Fruit fly (Drosophila melanogaster) whole organism, embryonic: Measurements from ENCODE around the gene CG43638.

ENCODE experiments used
- Asciz ChIP-seq: fragments of 200-800 bp; sonication (Bioruptor generic); optimal IDR thresholded peaks from 2 replicates; lab custom pipeline; 2017; ENCODE audit warnings: missing biosample characterization, mild to moderate bottlenecking, missing genetic modification characterization, missing genetic modification reagents
- Atf6 ChIP-seq: fragments of 200-800 bp; sonication (Bioruptor generic); IDR thresholded peaks from 2 replicates; pipeline ENCODE4 v1.3.6; 2022; ENCODE audit warnings: missing biosample characterization, missing genetic modification characterization
- CG11085 ChIP-seq: fragments of 200-800 bp; sonication (Bioruptor generic); IDR thresholded peaks from 2 replicates; pipeline ENCODE4 v1.3.6; 2022; ENCODE audit warnings: missing biosample characterization, missing genetic modification characterization
- CG13775 ChIP-seq: fragments of 200-800 bp; sonication (Bioruptor generic); optimal IDR thresholded peaks from 3 replicates; lab custom pipeline; 2017; ENCODE audit warnings: missing biosample characterization, mild to moderate bottlenecking, missing genetic modification characterization
- CG15601 ChIP-seq: fragments of 200-800 bp; sonication (Bioruptor generic); optimal IDR thresholded peaks from 3 replicates; lab custom pipeline; 2019; ENCODE audit warnings: missing biosample characterization, mild to moderate bottlenecking, missing genetic modification characterization, moderate library complexity
- CG2129 ChIP-seq: fragments of 200-800 bp; sonication (Bioruptor generic); IDR thresholded peaks from 2 replicates; pipeline ENCODE4 v1.3.6; 2022; ENCODE audit warnings: missing biosample characterization, missing genetic modification characterization; ENCODE audit not compliant: partially characterized antibody
- CG2199 ChIP-seq: fragments of 200-800 bp; sonication (Bioruptor generic); IDR thresholded peaks from 3 replicates; pipeline ENCODE4 v1.3.6; 2022; ENCODE audit warnings: missing biosample characterization, missing genetic modification characterization
- CG2678 ChIP-seq: fragments of 200-800 bp; sonication (Bioruptor generic); optimal IDR thresholded peaks from 3 replicates; lab custom pipeline; 2019; ENCODE audit warnings: missing biosample characterization, mild to moderate bottlenecking, missing genetic modification characterization, moderate library complexity
- CG2712 ChIP-seq: fragments of 200-800 bp; optimal IDR thresholded peaks from 3 replicates; lab custom pipeline; 2019; ENCODE audit warnings: missing biosample characterization, mild to moderate bottlenecking, missing genetic modification characterization, moderate library complexity
- CG3995 ChIP-seq: fragments of 200-800 bp; sonication (Bioruptor generic); optimal IDR thresholded peaks from 3 replicates; lab custom pipeline; 2016; ENCODE audit warnings: missing biosample characterization, missing genetic modification characterization
- CG4424 ChIP-seq: fragments of 200-800 bp; sonication (Bioruptor generic); optimal IDR thresholded peaks from 3 replicates; lab custom pipeline; 2016; ENCODE audit warnings: missing biosample characterization, missing genetic modification characterization
- CG4820 ChIP-seq: fragments of 200-800 bp; sonication (Bioruptor generic); optimal IDR thresholded peaks from 3 replicates; lab custom pipeline; 2016; ENCODE audit warnings: missing biosample characterization, missing genetic modification characterization
- CG5953 ChIP-seq: fragments of 200-800 bp; sonication (Bioruptor generic); IDR thresholded peaks from 2 replicates; pipeline ENCODE4 v1.3.6; 2022; ENCODE audit warnings: missing biosample characterization, missing genetic modification characterization
- CG6175 ChIP-seq: fragments of 200-800 bp; sonication (Bioruptor generic); IDR thresholded peaks from 3 replicates; pipeline ENCODE4 v1.3.6; 2022; ENCODE audit warnings: missing biosample characterization, missing genetic modification characterization
- CG6683 ChIP-seq: fragments of 200-800 bp; sonication (Bioruptor generic); optimal IDR thresholded peaks from 2 replicates; lab custom pipeline; 2017; ENCODE audit warnings: missing biosample characterization, mild to moderate bottlenecking, missing genetic modification characterization, missing genetic modification reagents
- CG6791 ChIP-seq: fragments of 200-800 bp; sonication (Bioruptor generic); IDR thresholded peaks from 3 replicates; pipeline ENCODE4 v1.3.6; 2022; ENCODE audit warnings: missing biosample characterization, missing genetic modification characterization; ENCODE audit not compliant: partially characterized antibody
- CG9817 ChIP-seq: fragments of 200-800 bp; sonication (Bioruptor generic); optimal IDR thresholded peaks from 2 replicates; lab custom pipeline; 2018; ENCODE audit warnings: missing biosample characterization, mild to moderate bottlenecking, missing genetic modification characterization, moderate library complexity
- D19B ChIP-seq: fragments of 200-800 bp; sonication (Bioruptor generic); optimal IDR thresholded peaks from 2 replicates; lab custom pipeline; 2017; ENCODE audit warnings: missing biosample characterization, mild to moderate bottlenecking, missing genetic modification characterization
- Deaf1 ChIP-seq: fragments of 200-800 bp; optimal IDR thresholded peaks from 3 replicates; lab custom pipeline; 2019; ENCODE audit warnings: missing biosample characterization, mild to moderate bottlenecking, missing genetic modification characterization, moderate library complexity
- Dref ChIP-seq: fragments of 200-800 bp; sonication (Bioruptor generic); IDR thresholded peaks from 2 replicates; pipeline ENCODE4 v1.3.6; 2022; ENCODE audit warnings: missing biosample characterization, missing genetic modification characterization
- HLH54F ChIP-seq: fragments of 200-800 bp; sonication (Bioruptor generic); optimal IDR thresholded peaks from 3 replicates; lab custom pipeline; 2016; ENCODE audit warnings: missing biosample characterization, missing genetic modification characterization
- Jarid2 ChIP-seq: fragments of 200-800 bp; sonication (Bioruptor generic); optimal IDR thresholded peaks from 3 replicates; lab custom pipeline; 2017; ENCODE audit warnings: mild to moderate bottlenecking, missing biosample characterization, missing genetic modification reagents, missing genetic modification characterization
- abd-A ChIP-seq: fragments of 200-800 bp; sonication (Bioruptor generic); optimal IDR thresholded peaks from 3 replicates; lab custom pipeline; 2019; ENCODE audit warnings: missing biosample characterization, mild to moderate bottlenecking, missing genetic modification characterization, moderate library complexity
- br ChIP-seq: fragments of >200 bp; optimal IDR thresholded peaks from 2 replicates; lab custom pipeline; 2017
- cwo ChIP-seq: fragments of 200-800 bp; sonication (Bioruptor generic); optimal IDR thresholded peaks from 3 replicates; lab custom pipeline; 2017; ENCODE audit warnings: missing biosample characterization, missing genetic modification characterization, mild to moderate bottlenecking, moderate library complexity, missing genetic modification reagents
- da ChIP-seq: fragments of 200-800 bp; sonication (Bioruptor generic); optimal IDR thresholded peaks from 2 replicates; lab custom pipeline; 2016; ENCODE audit warnings: missing biosample characterization, missing genetic modification characterization
- dimm ChIP-seq: fragments of 200-800 bp; sonication (Bioruptor generic); IDR thresholded peaks from 2 replicates; pipeline ENCODE4 v1.3.6; 2022; ENCODE audit warnings: missing biosample characterization, missing genetic modification characterization
- ewg ChIP-seq: fragments of 200-800 bp; sonication (Bioruptor generic); optimal IDR thresholded peaks from 3 replicates; lab custom pipeline; 2017; ENCODE audit warnings: mild to moderate bottlenecking, missing biosample characterization, missing genetic modification reagents, missing genetic modification characterization
- grau ChIP-seq: fragments of 200-800 bp; optimal IDR thresholded peaks from 3 replicates; lab custom pipeline; 2019; ENCODE audit warnings: missing biosample characterization, mild to moderate bottlenecking, missing genetic modification characterization, moderate library complexity
- ham ChIP-seq: fragments of 200-800 bp; sonication (Bioruptor generic); IDR thresholded peaks from 2 replicates; pipeline ENCODE4 v1.3.6; 2022; ENCODE audit warnings: missing biosample characterization, missing genetic modification characterization
- kah ChIP-seq: fragments of 200-800 bp; sonication (Bioruptor generic); optimal IDR thresholded peaks from 2 replicates; lab custom pipeline; 2018; ENCODE audit warnings: missing biosample characterization, mild to moderate bottlenecking, missing genetic modification characterization
- lmd ChIP-seq: fragments of 200-800 bp; sonication (Bioruptor generic); IDR thresholded peaks from 2 replicates; pipeline ENCODE4 v1.3.6; 2022; ENCODE audit warnings: missing biosample characterization, missing genetic modification characterization
- peb ChIP-seq: fragments of 200-800 bp; sonication (Bioruptor generic); IDR thresholded peaks from 2 replicates; pipeline ENCODE4 v1.3.6; 2022; ENCODE audit warnings: missing biosample characterization, missing genetic modification characterization
- rib ChIP-seq: fragments of 200-800 bp; sonication (Bioruptor generic); IDR thresholded peaks from 2 replicates; pipeline ENCODE4 v1.3.6; 2022; ENCODE audit warnings: missing biosample characterization, missing genetic modification characterization
- scrt ChIP-seq: fragments of 200-800 bp; sonication (Bioruptor generic); optimal IDR thresholded peaks from 2 replicates; lab custom pipeline; 2018; ENCODE audit warnings: missing biosample characterization, mild to moderate bottlenecking, missing genetic modification characterization, moderate library complexity
- sd ChIP-seq: fragments of 200-800 bp; sonication (Bioruptor generic); optimal IDR thresholded peaks from 3 replicates; lab custom pipeline; 2018; ENCODE audit warnings: missing biosample characterization, mild to moderate bottlenecking, missing genetic modification characterization, moderate library complexity
- vfl ChIP-seq: fragments of 200-800 bp; sonication (Bioruptor generic); optimal IDR thresholded peaks from 2 replicates; lab custom pipeline; 2016; ENCODE audit warnings: missing biosample characterization, missing genetic modification characterization
- wdn ChIP-seq: fragments of 200-800 bp; sonication (Bioruptor generic); IDR thresholded peaks from 2 replicates; pipeline ENCODE4 v1.3.6; 2022; ENCODE audit warnings: missing biosample characterization, missing genetic modification characterization
- zf30C ChIP-seq: fragments of 200-800 bp; sonication (Bioruptor generic); optimal IDR thresholded peaks from 3 replicates; lab custom pipeline; 2018; ENCODE audit warnings: missing biosample characterization, mild to moderate bottlenecking, missing genetic modification characterization

The CG43638 gene

dm6 chr3L:12002321-12003248 is 41.8 kb upstream of the CG43638 start, which contains the start of the genes Pop2 and CG6928 (continued):
- TF ChIP-seq CG11085 (peak; percentile 56; the same call in 1 of the 2 replicates), ham (0 out of 2 replicates have a peak, but pooled peaks have one; percentile 39), dimm (GFP tag; lab: Robert Waterston, UW) (no peak), Dref (GFP tag; lab: Robert Waterston, UW) (peak; percentile 69), vfl (GFP tag; lab: Kevin White, UChicago) (peak; percentile 74), CG4820 (peak; percentile 71), CG2712 (tag; lab: Kevin White, UChicago) (peak; percentile 77), Atf6 (GFP tag; lab: Robert Waterston, UW) (peak; percentile 73), da (GFP tag; lab: Kevin White, UChicago) (peak; percentile 42), CG13775 (GFP tag; lab: Kevin White, UChicago) (peak; percentile 72), lmd (GFP tag; lab: Robert Waterston, UW) (peak; percentile 71), Jarid2 (GFP tag; lab: Kevin White, UChicago) (peak; percentile 11), CG2678 (no peak), CG5953 (GFP tag; lab: Robert Waterston, UW) (no peak), zf30C (GFP tag; lab: Kevin White, UChicago) (no peak), HLH54F (peak; percentile 91), peb (GFP tag; lab: Robert Waterston, UW) (no peak), CG2129 (GFP tag; lab: Robert Waterston, UW) (peak; percentile 58), CG9817 (tag; lab: Kevin White, UChicago) (peak; percentile 72)
- TF ChIP-seq, all 482 proteins: peak for 348

DNA sequence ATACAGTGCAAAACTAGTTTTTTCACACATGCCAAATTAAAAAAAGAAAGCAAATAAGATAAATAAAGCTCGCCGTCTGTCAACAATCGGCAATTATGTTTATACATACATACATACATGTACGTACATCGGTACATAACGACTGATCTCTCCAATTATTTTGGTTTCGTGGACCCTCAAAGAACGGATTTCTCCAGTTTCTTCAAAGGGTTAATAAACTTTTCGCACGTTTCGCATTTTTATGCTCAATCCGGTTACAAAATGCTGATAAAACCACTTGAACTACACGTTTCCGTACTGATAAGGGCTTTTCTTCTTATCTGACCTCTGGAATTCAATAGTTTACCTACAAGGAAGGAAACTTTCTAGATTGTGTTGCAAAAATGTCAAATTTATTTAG is 40.9 kb upstream of the CG43638 start:
- peak; percentile 56 for TF ChIP-seq cwo (GFP tag; lab: Kevin White, UChicago)
- TF ChIP-seq wdn: no peak
- no peak for TF ChIP-seq kah (GFP tag; lab: Kevin White, UChicago)
- TF ChIP-seq D19B (GFP tag; lab: Kevin White, UChicago): no peak
- peak; percentile 35 for TF ChIP-seq sd

DNA sequence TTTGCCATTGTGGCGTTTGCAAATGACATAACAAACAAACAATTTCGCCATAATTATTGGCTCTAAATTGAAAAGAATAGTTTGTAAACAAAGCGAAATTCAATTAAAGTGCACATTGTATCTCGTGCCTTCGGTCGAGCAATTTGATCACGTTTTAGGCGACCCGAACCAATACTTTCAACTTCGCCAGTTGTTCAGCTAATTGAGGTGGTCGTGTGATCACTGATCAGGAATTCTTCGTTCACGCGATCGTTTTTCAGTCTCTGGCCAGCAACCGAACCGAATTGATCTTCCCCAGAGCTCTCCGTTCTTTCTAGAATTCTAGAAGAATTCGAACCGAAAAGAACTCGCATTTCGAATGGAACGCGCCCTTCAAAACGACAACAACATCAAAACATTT is 40.2 kb upstream of the CG43638 start:
- TF ChIP-seq Asciz (GFP tag; lab: Kevin White, UChicago) (no peak), br (lab: Kevin White, UChicago) (no peak), CG13775 (GFP tag; lab: Kevin White, UChicago) (no peak), Deaf1 (peak; percentile 74), sd (peak; percentile 35), scrt (GFP tag; lab: Kevin White, UChicago) (no peak), abd-A (tag; lab: Kevin White, UChicago) (no peak), CG6683 (no peak), CG4424 (GFP tag; lab: Kevin White, UChicago) (no peak), CG6175 (GFP tag; lab: Robert Waterston, UW) (no peak), CG3995 (GFP tag; lab: Kevin White, UChicago) (peak; percentile 5), CG2199 (GFP tag; lab: Robert Waterston, UW) (peak; percentile 44; the same call in 1 of the 3 replicates), CG6791 (GFP tag; lab: Robert Waterston, UW) (0 out of 3 replicates have a peak, but pooled peaks have one; percentile 43), CG15601 (tag; lab: Kevin White, UChicago) (peak; percentile 53), CG2712 (tag; lab: Kevin White, UChicago) (no peak), cwo (GFP tag; lab: Kevin White, UChicago) (peak; percentile 74), ewg (no peak), rib (GFP tag; lab: Robert Waterston, UW) (peak; percentile 11; the same call in 1 of the 2 replicates), grau (tag; lab: Kevin White, UChicago) (no peak)
